Worm (Caenorhabditis elegans) whole organism, late embryonic: Measurements from ENCODE around the gene metl-9.

Source experiments
- dmd-4 ChIP-seq: sonication (generic microtip); optimal IDR thresholded peaks from 2 replicates; lab custom pipeline; 2016; ENCODE audit warnings: borderline replicate concordance, missing genetic modification characterization, missing compliant biosample characterization
- elt-2 ChIP-seq: sonication (generic microtip); optimal IDR thresholded peaks from 2 replicates; lab custom pipeline; 2016; ENCODE audit warnings: missing genetic modification reagents, missing genetic modification characterization, missing compliant biosample characterization
- elt-4 ChIP-seq: sonication (generic microtip); optimal IDR thresholded peaks from 2 replicates; lab custom pipeline; 2016; ENCODE audit warnings: missing genetic modification characterization, missing compliant biosample characterization
- mec-3 ChIP-seq: sonication (generic microtip); optimal IDR thresholded peaks from 2 replicates; lab custom pipeline; 2016; ENCODE audit warnings: borderline replicate concordance, missing genetic modification characterization, missing compliant biosample characterization
- pha-2 ChIP-seq: sonication (generic microtip); optimal IDR thresholded peaks from 2 replicates; lab custom pipeline; 2017; ENCODE audit warnings: mild to moderate bottlenecking, missing genetic modification characterization, missing compliant biosample characterization

DNA sequence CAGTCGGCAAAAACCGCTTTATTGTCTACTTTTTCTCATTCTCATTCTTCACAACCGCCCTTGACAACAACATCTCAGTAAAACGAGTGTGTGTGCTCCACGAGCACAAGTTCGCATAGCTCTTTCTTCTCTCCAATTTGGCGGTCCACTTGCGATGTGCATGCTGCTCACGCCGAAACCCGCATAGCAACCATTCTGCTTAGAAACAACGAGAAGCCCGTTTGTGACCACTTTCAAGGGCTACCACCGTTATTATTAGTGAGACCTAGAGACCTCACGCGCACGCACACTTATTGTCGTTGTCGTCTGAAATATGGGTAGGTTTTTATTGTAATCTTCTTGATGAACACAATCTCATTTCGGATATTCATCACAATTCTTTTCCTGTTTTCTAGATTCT lies 4.7 kb downstream of the metl-9 start, which contains the start of gene zchc-1A:
- TF ChIP-seq mec-3 (tag; lab: Kevin White, UChicago) (no peak), dmd-4 (no peak), elt-4 (tag; lab: Kevin White, UChicago) (no peak), elt-2 (tag; lab: Kevin White, UChicago) (no peak), pha-2 (tag; lab: Kevin White, UChicago) (no peak)
